Fruit fly (Drosophila melanogaster) whole organism, embryonic: ENCODE data around the gene CkIIalpha-i3.
A peak's percentile ranks its signal among the peaks of the same experiment; 100 is the strongest.

ENCODE experiments used
- Asciz ChIP-seq: fragments of 200-800 bp; sonication (Bioruptor generic); optimal IDR thresholded peaks from 2 replicates; lab custom pipeline; 2017; ENCODE audit warnings: missing biosample characterization, mild to moderate bottlenecking, missing genetic modification characterization, missing genetic modification reagents
- Atf3 ChIP-seq: fragments of 200-800 bp; sonication (Bioruptor generic); optimal IDR thresholded peaks from 3 replicates; lab custom pipeline; 2016; ENCODE audit warnings: missing biosample characterization, missing genetic modification characterization
- Awh ChIP-seq: fragments of 200-800 bp; sonication (Bioruptor generic); IDR thresholded peaks from 2 replicates; pipeline ENCODE4, ENCODE4 v1.3.6; 2022; ENCODE audit warnings: missing biosample characterization, missing genetic modification characterization
- Blimp-1 ChIP-seq: fragments of 200-800 bp; sonication (Bioruptor generic); optimal IDR thresholded peaks from 3 replicates; lab custom pipeline; 2018; ENCODE audit warnings: missing biosample characterization, missing genetic modification characterization, mild to moderate bottlenecking, moderate library complexity, missing genetic modification reagents
- BtbVII ChIP-seq: fragments of 200-800 bp; sonication (Bioruptor generic); optimal IDR thresholded peaks from 3 replicates; lab custom pipeline; 2017; ENCODE audit warnings: missing biosample characterization, mild to moderate bottlenecking, missing genetic modification characterization
- CG10654 ChIP-seq: fragments of 200-800 bp; sonication (Bioruptor generic); optimal IDR thresholded peaks from 2 replicates; lab custom pipeline; 2016; ENCODE audit warnings: missing biosample characterization, missing genetic modification characterization
- CG11093 ChIP-seq: fragments of 200-800 bp; sonication (Bioruptor generic); IDR thresholded peaks from 3 replicates; pipeline ENCODE4 v1.3.6; 2022; ENCODE audit warnings: missing biosample characterization, missing genetic modification characterization
- CG11504 ChIP-seq: fragments of 200-800 bp; sonication (Bioruptor generic); optimal IDR thresholded peaks from 3 replicates; lab custom pipeline; 2019; ENCODE audit warnings: missing biosample characterization, mild to moderate bottlenecking, missing genetic modification characterization, moderate library complexity
- CG13424 ChIP-seq: fragments of 200-800 bp; sonication (Bioruptor generic); optimal IDR thresholded peaks from 2 replicates; lab custom pipeline; 2019; ENCODE audit warnings: missing biosample characterization, mild to moderate bottlenecking, missing genetic modification characterization, moderate library complexity
- CG14441 ChIP-seq: fragments of 200-800 bp; sonication (Bioruptor generic); IDR thresholded peaks from 2 replicates; pipeline ENCODE4 v1.3.6; 2022; ENCODE audit warnings: missing biosample characterization, missing genetic modification characterization
- CG15073 ChIP-seq: fragments of 200-800 bp; sonication (Bioruptor generic); optimal IDR thresholded peaks from 2 replicates; lab custom pipeline; 2016; ENCODE audit warnings: missing biosample characterization, missing genetic modification characterization
- CG15269 ChIP-seq: fragments of 200-800 bp; sonication (Bioruptor generic); optimal IDR thresholded peaks from 2 replicates; lab custom pipeline; 2018; ENCODE audit warnings: missing biosample characterization, mild to moderate bottlenecking, missing genetic modification characterization, moderate library complexity
- CG15601 ChIP-seq: fragments of 200-800 bp; sonication (Bioruptor generic); optimal IDR thresholded peaks from 3 replicates; lab custom pipeline; 2019; ENCODE audit warnings: missing biosample characterization, mild to moderate bottlenecking, missing genetic modification characterization, moderate library complexity
- CG17568 ChIP-seq: fragments of 200-800 bp; sonication (Bioruptor generic); optimal IDR thresholded peaks from 2 replicates; lab custom pipeline; 2018; ENCODE audit warnings: missing biosample characterization, mild to moderate bottlenecking, missing genetic modification characterization, moderate library complexity
- CG17829 ChIP-seq: fragments of 200-800 bp; optimal IDR thresholded peaks from 2 replicates; lab custom pipeline; 2019; ENCODE audit warnings: missing biosample characterization, mild to moderate bottlenecking, missing genetic modification characterization, moderate library complexity
- CG18619 ChIP-seq: fragments of 200-800 bp; sonication (Bioruptor generic); optimal IDR thresholded peaks from 3 replicates; lab custom pipeline; 2017; ENCODE audit warnings: missing biosample characterization, mild to moderate bottlenecking, missing genetic modification characterization
- CG2120 ChIP-seq: fragments of 200-800 bp; sonication (Bioruptor generic); optimal IDR thresholded peaks from 3 replicates; lab custom pipeline; 2016; ENCODE audit warnings: missing biosample characterization, missing genetic modification characterization
- CG4424 ChIP-seq: fragments of 200-800 bp; sonication (Bioruptor generic); optimal IDR thresholded peaks from 3 replicates; lab custom pipeline; 2016; ENCODE audit warnings: missing biosample characterization, missing genetic modification characterization
- CG5953 ChIP-seq: fragments of 200-800 bp; sonication (Bioruptor generic); IDR thresholded peaks from 2 replicates; pipeline ENCODE4 v1.3.6; 2022; ENCODE audit warnings: missing biosample characterization, missing genetic modification characterization
- CG7987 ChIP-seq: fragments of 200-800 bp; sonication (Bioruptor generic); optimal IDR thresholded peaks from 2 replicates; lab custom pipeline; 2018; ENCODE audit warnings: missing biosample characterization, mild to moderate bottlenecking, missing genetic modification characterization, moderate library complexity
- CG8290 ChIP-seq, 3 experiments: fragments of 200-800 bp; sonication (Bioruptor generic); optimal IDR thresholded peaks; 2 replicates each; lab custom pipeline; 2016 to 2019; ENCODE audit warnings: missing biosample characterization in 3 of 3, missing genetic modification characterization in 3 of 3, mild to moderate bottlenecking in 2 of 3, moderate library complexity in 1 of 3
- CG8388 ChIP-seq: fragments of 200-800 bp; sonication (Bioruptor generic); optimal IDR thresholded peaks from 2 replicates; lab custom pipeline; 2019; ENCODE audit warnings: missing biosample characterization, mild to moderate bottlenecking, missing genetic modification characterization, moderate library complexity
- CkIIα-i1 ChIP-seq: fragments of 200-800 bp; sonication (Bioruptor generic); IDR thresholded peaks from 2 replicates; pipeline ENCODE4 v1.3.6; 2022; ENCODE audit warnings: missing biosample characterization, missing genetic modification characterization
- Dad ChIP-seq: fragments of 200-800 bp; sonication (Bioruptor generic); optimal IDR thresholded peaks from 3 replicates; lab custom pipeline; 2016; ENCODE audit warnings: missing biosample characterization, missing genetic modification characterization
- Dll ChIP-seq: fragments of 200-800 bp; sonication (Bioruptor generic); IDR thresholded peaks from 4 replicates; pipeline ENCODE4 v1.3.6; 2022; ENCODE audit warnings: missing biosample characterization, missing genetic modification characterization; ENCODE audit not compliant: partially characterized antibody
- E2f2 ChIP-seq: fragments of 200-800 bp; sonication (Bioruptor generic); IDR thresholded peaks from 2 replicates; pipeline ENCODE4 v1.3.6; 2022; ENCODE audit warnings: missing biosample characterization, missing genetic modification characterization
- Gug ChIP-seq: fragments of 200-800 bp; sonication (Bioruptor generic); IDR thresholded peaks from 4 replicates; pipeline ENCODE4 v1.3.6; 2022; ENCODE audit warnings: missing biosample characterization, missing genetic modification characterization
- Hand ChIP-seq: fragments of 200-800 bp; sonication (Bioruptor generic); optimal IDR thresholded peaks from 2 replicates; lab custom pipeline; 2017; ENCODE audit warnings: mild to moderate bottlenecking, missing biosample characterization, missing genetic modification reagents, missing genetic modification characterization
- Hsf ChIP-seq: fragments of 200-800 bp; sonication (Bioruptor generic); optimal IDR thresholded peaks from 3 replicates; lab custom pipeline; 2016; ENCODE audit warnings: missing biosample characterization, missing genetic modification characterization
- Nf-YA ChIP-seq: fragments of 200-800 bp; sonication (Bioruptor generic); IDR thresholded peaks from 2 replicates; pipeline ENCODE4 v1.3.6; 2022; ENCODE audit warnings: missing biosample characterization, missing genetic modification characterization
- Optix ChIP-seq: fragments of 200-800 bp; sonication (Bioruptor generic); IDR thresholded peaks from 3 replicates; pipeline ENCODE4 v1.3.6; 2022; ENCODE audit warnings: missing biosample characterization, missing genetic modification characterization
- Spps ChIP-seq: fragments of 200-800 bp; sonication (Bioruptor generic); optimal IDR thresholded peaks from 2 replicates; lab custom pipeline; 2018; ENCODE audit warnings: missing biosample characterization, mild to moderate bottlenecking, missing genetic modification characterization
- Xrp1 ChIP-seq: fragments of 200-800 bp; sonication (Bioruptor generic); IDR thresholded peaks from 2 replicates; pipeline ENCODE4 v1.3.6; 2022; ENCODE audit warnings: missing biosample characterization, missing genetic modification characterization
- ara ChIP-seq: fragments of 200-800 bp; sonication (Bioruptor generic); IDR thresholded peaks from 2 replicates; pipeline ENCODE4 v1.3.6; 2022; ENCODE audit warnings: missing biosample characterization, missing genetic modification characterization
- btn ChIP-seq: fragments of 200-800 bp; sonication (Bioruptor generic); optimal IDR thresholded peaks from 2 replicates; lab custom pipeline; 2016; ENCODE audit warnings: missing biosample characterization, missing genetic modification characterization
- chm ChIP-seq: fragments of 200-800 bp; sonication (Bioruptor generic); IDR thresholded peaks from 2 replicates; pipeline ENCODE4 v1.3.6; 2022; ENCODE audit warnings: missing biosample characterization, missing genetic modification characterization
- croc ChIP-seq: fragments of 200-800 bp; sonication (Bioruptor generic); conservative IDR thresholded peaks from 3 replicates; pipeline ENCODE4 v1.3.6; 2022; ENCODE audit warnings: missing biosample characterization, missing genetic modification characterization
- dmrt11E ChIP-seq: fragments of 200-800 bp; sonication (Bioruptor generic); optimal IDR thresholded peaks from 3 replicates; lab custom pipeline; 2018; ENCODE audit warnings: missing biosample characterization, mild to moderate bottlenecking, missing genetic modification characterization, moderate library complexity
- ems ChIP-seq: fragments of 200-800 bp; sonication (Bioruptor generic); optimal IDR thresholded peaks from 3 replicates; lab custom pipeline; 2016; ENCODE audit warnings: missing biosample characterization, missing genetic modification characterization
- gem ChIP-seq: fragments of 200-800 bp; sonication (Bioruptor generic); optimal IDR thresholded peaks from 2 replicates; lab custom pipeline; 2019; ENCODE audit warnings: missing biosample characterization, mild to moderate bottlenecking, missing genetic modification characterization, moderate library complexity
- kah ChIP-seq: fragments of 200-800 bp; sonication (Bioruptor generic); optimal IDR thresholded peaks from 2 replicates; lab custom pipeline; 2018; ENCODE audit warnings: missing biosample characterization, mild to moderate bottlenecking, missing genetic modification characterization
- phol ChIP-seq: fragments of 200-800 bp; sonication (Bioruptor generic); optimal IDR thresholded peaks from 3 replicates; lab custom pipeline; 2018; ENCODE audit warnings: missing biosample characterization, mild to moderate bottlenecking, missing genetic modification characterization, moderate library complexity
- pnt ChIP-seq: fragments of 200-800 bp; sonication (Bioruptor generic); optimal IDR thresholded peaks from 3 replicates; lab custom pipeline; 2016; ENCODE audit warnings: missing biosample characterization, missing genetic modification characterization
- pum ChIP-seq: fragments of 200-800 bp; sonication (Bioruptor generic); optimal IDR thresholded peaks from 2 replicates; lab custom pipeline; 2016; ENCODE audit warnings: missing biosample characterization, missing genetic modification characterization
- row ChIP-seq: fragments of 200-800 bp; sonication (Bioruptor generic); IDR thresholded peaks from 3 replicates; pipeline ENCODE4 v1.3.6; 2022; ENCODE audit warnings: missing biosample characterization, missing genetic modification characterization
- seq ChIP-seq: fragments of 200-800 bp; sonication (Bioruptor generic); IDR thresholded peaks from 2 replicates; pipeline ENCODE4 v1.3.6; 2022; ENCODE audit warnings: missing biosample characterization, missing genetic modification characterization
- slou ChIP-seq: fragments of 200-800 bp; sonication (Bioruptor generic); optimal IDR thresholded peaks from 3 replicates; lab custom pipeline; 2016; ENCODE audit warnings: missing biosample characterization, missing genetic modification characterization
- ssp ChIP-seq: fragments of 200-800 bp; sonication (Bioruptor generic); IDR thresholded peaks from 2 replicates; pipeline ENCODE4 v1.3.6; 2022; ENCODE audit warnings: missing biosample characterization, missing genetic modification characterization
- tgo ChIP-seq: fragments of 200-800 bp; sonication (Bioruptor generic); IDR thresholded peaks from 3 replicates; pipeline ENCODE4 v1.3.6; 2022; ENCODE audit warnings: missing biosample characterization, missing genetic modification characterization
- vvl ChIP-seq: fragments of 200-800 bp; sonication (Bioruptor generic); IDR thresholded peaks from 2 replicates; pipeline ENCODE4 v1.3.6; 2022; ENCODE audit warnings: missing biosample characterization, missing genetic modification characterization

CkIIalpha-i3 gene

DNA sequence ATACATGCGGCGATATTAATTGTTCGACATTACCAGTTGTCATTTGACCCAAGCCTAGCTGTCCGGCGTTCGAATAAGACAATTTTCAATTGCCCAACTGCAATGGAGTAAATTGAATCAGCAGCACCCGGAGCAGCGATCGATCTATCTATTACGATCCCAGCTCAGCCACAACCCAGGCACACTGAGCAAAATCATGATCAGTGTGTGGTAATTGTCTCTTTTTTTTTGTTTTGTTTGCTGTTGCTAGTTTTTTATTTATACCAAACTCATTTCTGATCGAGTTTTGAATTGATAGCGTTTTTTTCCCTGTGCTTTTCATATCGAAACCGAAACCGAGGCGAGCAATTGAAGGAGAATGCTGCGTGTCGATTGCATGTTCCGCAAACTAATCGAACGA, 11.5 kb upstream of the CkIIalpha-i3 start (continued):
- TF ChIP-seq Asciz: peak; percentile 1
- peak; percentile 20; the same call in 1 of the 2 replicates for TF ChIP-seq chm
- no peak for TF ChIP-seq CG2120 (GFP tag; lab: Kevin White, UChicago)
- TF ChIP-seq CG14441: peak; percentile 37; the same call in 1 of the 2 replicates
- no peak for TF ChIP-seq Hsf (GFP tag; lab: Kevin White, UChicago)
- TF ChIP-seq BtbVII (GFP tag; lab: Kevin White, UChicago): no peak
- no peak for TF ChIP-seq btn (GFP tag; lab: Kevin White, UChicago)
- no peak for TF ChIP-seq CG5953 (GFP tag; lab: Robert Waterston, UW)
- TF ChIP-seq ssp (GFP tag; lab: Robert Waterston, UW): no peak
- no peak for TF ChIP-seq slou
- TF ChIP-seq kah (GFP tag; lab: Kevin White, UChicago): no peak
- TF ChIP-seq Blimp-1 (GFP tag; lab: Kevin White, UChicago): peak; percentile 27
- peak; percentile 28; the same call in 1 of the 3 replicates for TF ChIP-seq row
- TF ChIP-seq CG15601 (tag; lab: Kevin White, UChicago): peak; percentile 11
- peak; percentile 37; the same call in 1 of the 2 replicates for TF ChIP-seq Xrp1
- TF ChIP-seq Awh (GFP tag; lab: Robert Waterston, UW): 0 out of 2 replicates have a peak, but pooled peaks have one; percentile 33
- TF ChIP-seq CG8388 (GFP tag; lab: Kevin White, UChicago): no peak
- TF ChIP-seq gem: peak; percentile 12
- 0 out of 3 replicates have a peak, but pooled peaks have one; percentile 15 for TF ChIP-seq Optix (GFP tag; lab: Robert Waterston, UW)

DNA sequence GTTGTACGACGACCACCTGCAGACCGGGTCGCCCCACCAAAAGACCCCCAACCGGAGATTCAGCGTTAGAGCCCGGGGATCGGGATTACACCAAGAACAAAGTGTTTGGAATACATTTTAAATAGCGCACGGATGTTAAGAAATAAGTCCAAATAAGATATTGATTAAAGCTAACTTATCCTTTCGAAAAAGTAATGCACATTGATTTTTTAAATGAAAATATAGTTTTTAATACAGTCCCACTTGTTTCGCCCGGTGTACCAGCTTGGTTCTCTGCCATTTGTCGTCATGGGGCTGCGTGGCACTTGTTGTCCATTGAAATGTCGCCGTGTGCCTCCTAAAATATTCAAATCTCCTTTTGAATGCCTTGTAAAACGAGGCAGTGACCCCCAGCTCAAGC, 10.6 kb upstream of the CkIIalpha-i3 start:
- TF ChIP-seq ara (GFP tag; lab: Robert Waterston, UW): peak; percentile 46
- TF ChIP-seq ems (GFP tag; lab: Kevin White, UChicago): peak; percentile 41
- peak; percentile 19 for TF ChIP-seq CG17829 (tag; lab: Kevin White, UChicago)
- 0 out of 3 replicates have a peak, but pooled peaks have one; percentile 28 for TF ChIP-seq tgo (GFP tag; lab: Robert Waterston, UW)
- 0 out of 4 replicates have a peak, but pooled peaks have one; percentile 29 for TF ChIP-seq Gug (GFP tag; lab: Robert Waterston, UW)
- TF ChIP-seq phol (tag; lab: Kevin White, UChicago): peak; percentile 16
- no peak for TF ChIP-seq CkIIα-i1 (GFP tag; lab: Robert Waterston, UW)
- no peak for TF ChIP-seq CG15269 (tag; lab: Kevin White, UChicago)
- TF ChIP-seq CG7987 (GFP tag; lab: Kevin White, UChicago): no peak
- TF ChIP-seq CG10654 (GFP tag; lab: Kevin White, UChicago): no peak
- TF ChIP-seq CG15073 (GFP tag; lab: Kevin White, UChicago): no peak
- TF ChIP-seq Hand: no peak
- peak; percentile 37 for TF ChIP-seq pnt (GFP tag; lab: Kevin White, UChicago)
- peak; percentile 30 for TF ChIP-seq CG4424 (GFP tag; lab: Kevin White, UChicago)
- no peak for TF ChIP-seq CG18619 (GFP tag; lab: Kevin White, UChicago)
- TF ChIP-seq vvl: peak; percentile 64
- TF ChIP-seq Atf3: no peak
- peak; percentile 37 for TF ChIP-seq Dad (GFP tag; lab: Kevin White, UChicago)
- peak; percentile 32; the same call in 1 of the 3 replicates for TF ChIP-seq CG11093 (GFP tag; lab: Robert Waterston, UW)
- TF ChIP-seq CG8290 (GFP tag; optimal IDR thresholded peaks at IDR 0.05; lab: Kevin White, UChicago): peak; percentile 6
- TF ChIP-seq CG8290 (tag; optimal IDR thresholded peaks at IDR 0.05; lab: Kevin White, UChicago): no peak
- TF ChIP-seq dmrt11E (tag; lab: Kevin White, UChicago): peak; percentile 70
- TF ChIP-seq croc (GFP tag; lab: Robert Waterston, UW): peak; percentile 35; the same call in 1 of the 3 replicates
- TF ChIP-seq Spps (tag; lab: Kevin White, UChicago): peak; percentile 19
- TF ChIP-seq CG13424 (tag; lab: Kevin White, UChicago): peak; percentile 1
- peak; percentile 14 for TF ChIP-seq pum
- TF ChIP-seq Dll (GFP tag; lab: Robert Waterston, UW): no peak
- TF ChIP-seq CG15601 (tag; lab: Kevin White, UChicago): peak; percentile 28
- 0 out of 2 replicates have a peak, but pooled peaks have one; percentile 19 for TF ChIP-seq seq
- peak; percentile 9 for TF ChIP-seq CG11504 (tag; lab: Kevin White, UChicago)
- 0 out of 2 replicates have a peak, but pooled peaks have one; percentile 26 for TF ChIP-seq E2f2 (GFP tag; lab: Robert Waterston, UW)
- TF ChIP-seq kah (GFP tag; lab: Kevin White, UChicago): peak; percentile 54
- no peak for TF ChIP-seq Nf-YA (GFP tag; lab: Robert Waterston, UW)
- no peak for TF ChIP-seq CG17568
